Worm (Caenorhabditis elegans) whole organism, midembryonic: ENCODE results near the gene Y39A1A.24.

Experiments
- med-1 ChIP-seq: sonication (generic microtip); optimal IDR thresholded peaks from 2 replicates; lab custom pipeline; 2017; ENCODE audit warnings: missing genetic modification characterization, mild to moderate bottlenecking, missing compliant biosample characterization, antibody characterized with exemption, missing genetic modification reagents; ENCODE audit not compliant: insufficient read depth
- ztf-23 ChIP-seq: fragments of 200-800 bp; sonication (Bioruptor generic); IDR thresholded peaks from 2 replicates; pipeline ENCODE4 v1.3.6; 2022; ENCODE audit warnings: missing genetic modification reagents, missing genetic modification characterization, missing compliant biosample characterization

DNA sequence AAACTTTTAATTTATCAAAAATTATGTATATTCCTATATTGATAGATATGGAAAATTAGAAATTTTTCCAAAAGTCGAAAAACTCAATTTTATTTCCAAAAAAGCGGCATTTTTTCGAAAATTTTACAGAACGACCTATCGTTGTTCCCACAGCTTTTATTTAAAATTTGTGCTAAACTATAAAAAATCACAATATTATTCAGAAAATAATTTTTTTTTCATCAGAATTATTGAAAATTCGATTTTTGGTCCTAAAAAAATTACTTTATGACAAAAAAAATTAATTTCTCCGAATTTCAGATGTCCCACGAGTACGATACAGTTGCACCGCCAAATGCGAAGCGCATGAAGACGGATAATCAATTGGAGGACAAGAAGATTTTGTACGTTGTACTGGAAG lies 36.8 kb downstream of the Y39A1A.24 start, which contains the start of gene emg-1:
- TF ChIP-seq ztf-23 (GFP tag; lab: Robert Waterston, UW) (no peak), med-1 (GFP tag; lab: Kevin White, UChicago) (no peak)
